Worm (Caenorhabditis elegans): Measurements from ENCODE around the gene scyl-1.

ce11 chrV:13002070-13002469 is 39.5 kb downstream of the scyl-1 start, which contains the start of gene inft-2:
- TF ChIP-seq ZK546.5 (tag; optimal IDR thresholded peaks at IDR 0.05) (no peak), lsy-2 (tag; optimal IDR thresholded peaks at IDR 0.05) (no peak), nhr-23 (tag; optimal IDR thresholded peaks at IDR 0.05) (no peak), F13H6.1 (tag; optimal IDR thresholded peaks at IDR 0.05) (no peak), nhr-77 (tag; optimal IDR thresholded peaks at IDR 0.05) (no peak), fos-1 (tag; optimal IDR thresholded peaks at IDR 0.05) (peak; percentile 27), snpc-4 (tag; optimal IDR thresholded peaks at IDR 0.05) (no peak), skn-1 (tag; optimal IDR thresholded peaks at IDR 0.05) (no peak)

Data from whole organism, L2 larva.